Worm (Caenorhabditis elegans) whole organism, late embryonic: Measurements from ENCODE around the gene F58E1.13.

ENCODE experiments used
- C08G9.2 ChIP-seq: sonication (generic microtip); optimal IDR thresholded peaks from 2 replicates; lab custom pipeline; 2016; ENCODE audit warnings: mild to moderate bottlenecking, missing genetic modification characterization, moderate library complexity, missing compliant biosample characterization
- C38D4.7 ChIP-seq: fragments of 200-800 bp; sonication (Bioruptor generic); optimal IDR thresholded peaks from 2 replicates; lab custom pipeline; 2018; ENCODE audit warnings: mild to moderate bottlenecking, missing genetic modification characterization, moderate library complexity, missing compliant biosample characterization
- T23F11.4 ChIP-seq: fragments of 200-800 bp; sonication (Bioruptor generic); optimal IDR thresholded peaks from 2 replicates; lab custom pipeline; 2018; ENCODE audit warnings: mild to moderate bottlenecking, missing genetic modification characterization, missing compliant biosample characterization
- Y22D7AL.16 ChIP-seq: sonication (generic microtip); optimal IDR thresholded peaks from 2 replicates; lab custom pipeline; 2016; ENCODE audit warnings: missing genetic modification characterization, missing compliant biosample characterization
- ceh-18 ChIP-seq: sonication (generic microtip); optimal IDR thresholded peaks from 2 replicates; lab custom pipeline; 2016; ENCODE audit warnings: missing genetic modification characterization, missing compliant biosample characterization
- ceh-19 ChIP-seq: fragments of 200-800 bp; sonication (Bioruptor generic); optimal IDR thresholded peaks from 2 replicates; lab custom pipeline; 2018; ENCODE audit warnings: mild to moderate bottlenecking, missing genetic modification characterization, missing compliant biosample characterization
- ceh-22 ChIP-seq: sonication (generic microtip); optimal IDR thresholded peaks from 2 replicates; lab custom pipeline; 2017; ENCODE audit warnings: missing biosample characterization, missing genetic modification characterization
- ceh-24 ChIP-seq: sonication (generic microtip); optimal IDR thresholded peaks from 2 replicates; lab custom pipeline; 2016; ENCODE audit warnings: mild to moderate bottlenecking, missing genetic modification characterization, missing compliant biosample characterization
- ceh-31 ChIP-seq: sonication (generic microtip); optimal IDR thresholded peaks from 2 replicates; lab custom pipeline; 2016; ENCODE audit warnings: missing genetic modification characterization, missing compliant biosample characterization
- ceh-45 ChIP-seq: fragments of 200-800 bp; sonication (Bioruptor generic); IDR thresholded peaks from 2 replicates; pipeline ENCODE4 v1.3.6; 2022; ENCODE audit warnings: missing genetic modification reagents, missing genetic modification characterization, missing compliant biosample characterization
- che-1 ChIP-seq: sonication (generic microtip); optimal IDR thresholded peaks from 2 replicates; lab custom pipeline; 2016; ENCODE audit warnings: mild to moderate bottlenecking, missing genetic modification characterization, missing compliant biosample characterization
- dve-1 ChIP-seq: sonication (generic microtip); optimal IDR thresholded peaks from 2 replicates; lab custom pipeline; 2017; ENCODE audit warnings: antibody characterized with exemption, mild to moderate bottlenecking, missing genetic modification characterization, missing compliant biosample characterization
- elt-2 ChIP-seq: sonication (generic microtip); optimal IDR thresholded peaks from 2 replicates; lab custom pipeline; 2016; ENCODE audit warnings: missing genetic modification reagents, missing genetic modification characterization, missing compliant biosample characterization
- ets-4 ChIP-seq: sonication (generic microtip); optimal IDR thresholded peaks from 2 replicates; lab custom pipeline; 2016; ENCODE audit warnings: missing genetic modification characterization, missing compliant biosample characterization
- eyg-1 ChIP-seq: sonication (generic microtip); optimal IDR thresholded peaks from 2 replicates; lab custom pipeline; 2016; ENCODE audit warnings: missing genotype, missing genetic modification characterization, missing compliant biosample characterization
- fkh-10 ChIP-seq: fragments of 150-350 bp; optimal IDR thresholded peaks from 2 replicates; lab custom pipeline; 2014; ENCODE audit warnings: missing biosample characterization, missing genetic modification reagents, missing genetic modification characterization
- fkh-6 ChIP-seq: sonication (generic microtip); optimal IDR thresholded peaks from 2 replicates; lab custom pipeline; 2016; ENCODE audit warnings: missing genetic modification characterization, missing compliant biosample characterization
- gmeb-2 ChIP-seq: sonication (generic microtip); optimal IDR thresholded peaks from 2 replicates; lab custom pipeline; 2016; ENCODE audit warnings: missing genetic modification characterization, inconsistent platforms, missing compliant biosample characterization
- madf-2 ChIP-seq: sonication (generic microtip); optimal IDR thresholded peaks from 2 replicates; lab custom pipeline; 2017; ENCODE audit warnings: missing genetic modification characterization, missing compliant biosample characterization
- nhr-232 ChIP-seq: sonication (generic microtip); optimal IDR thresholded peaks from 2 replicates; lab custom pipeline; 2016; ENCODE audit warnings: missing genetic modification characterization, missing compliant biosample characterization
- npax-4 ChIP-seq: sonication (generic microtip); optimal IDR thresholded peaks from 2 replicates; lab custom pipeline; 2016; ENCODE audit warnings: missing genetic modification characterization, missing compliant biosample characterization
- pag-3 ChIP-seq: sonication (generic microtip); optimal IDR thresholded peaks from 2 replicates; lab custom pipeline; 2016; ENCODE audit warnings: missing compliant biosample characterization, missing genetic modification characterization, borderline replicate concordance
- pqm-1 ChIP-seq: sonication (generic microtip); optimal IDR thresholded peaks from 2 replicates; lab custom pipeline; 2016; ENCODE audit warnings: missing genetic modification characterization, missing compliant biosample characterization
- pros-1 ChIP-seq: fragments of 150-350 bp; optimal IDR thresholded peaks from 2 replicates; lab custom pipeline; 2014; ENCODE audit warnings: missing biosample characterization, missing genetic modification reagents, missing genetic modification characterization
- ref-2 ChIP-seq: sonication (generic microtip); optimal IDR thresholded peaks from 2 replicates; lab custom pipeline; 2016; ENCODE audit warnings: missing genetic modification characterization, missing compliant biosample characterization
- rnt-1 ChIP-seq: sonication (generic microtip); optimal IDR thresholded peaks from 2 replicates; lab custom pipeline; 2016; ENCODE audit warnings: missing genetic modification characterization, missing compliant biosample characterization
- tbx-7 ChIP-seq: sonication (generic microtip); optimal IDR thresholded peaks from 2 replicates; lab custom pipeline; 2016; ENCODE audit warnings: missing genotype, missing genetic modification characterization, missing compliant biosample characterization
- unc-3 ChIP-seq, 2 experiments: fragments of 200-800 bp in 1 of 2; sonication (Bioruptor generic) in 1 of 2; sonication (generic microtip) in 1 of 2; conservative IDR thresholded peaks in 1 of 2; optimal IDR thresholded peaks in 1 of 2; 2 replicates each; pipeline versions ENCODE4 v1.3.6 to Lab custom; 2016 to 2022; ENCODE audit warnings: missing compliant biosample characterization in 2 of 2, missing genetic modification characterization in 2 of 2, missing genetic modification reagents in 1 of 2
- unc-42 ChIP-seq: sonication (generic microtip); optimal IDR thresholded peaks from 2 replicates; lab custom pipeline; 2016; ENCODE audit warnings: missing genotype, missing genetic modification characterization, missing compliant biosample characterization
- zip-5 ChIP-seq: sonication (generic microtip); optimal IDR thresholded peaks from 2 replicates; lab custom pipeline; 2016; ENCODE audit warnings: missing genetic modification characterization, missing compliant biosample characterization

F58E1.13 gene

ce11 chrII:1724314-1724713, 28.6 kb upstream of the F58E1.13 start, which contains the start of gene fbxb-11:
fbxb-11 (plus strand) TSS chrII:1724614.
- TF ChIP-seq ceh-18 (tag; lab: Kevin White, UChicago) = no peak
- no peak for TF ChIP-seq tbx-7 (tag; lab: Kevin White, UChicago)
- no peak for TF ChIP-seq C08G9.2 (tag; lab: Kevin White, UChicago)
- TF ChIP-seq eyg-1 (tag; lab: Kevin White, UChicago) = no peak
- TF ChIP-seq elt-2 (tag; lab: Kevin White, UChicago) = no peak

ce11 chrII:1722394-1722793, 26.7 kb upstream of the F58E1.13 start, which contains the start of the genes fbxb-5 and btb-8:
fbxb-5 (minus strand) TSS chrII:1722494.
btb-8 (plus strand) TSS chrII:1722770.
- no peak for TF ChIP-seq zip-5 (tag; lab: Kevin White, UChicago)

- TF ChIP-seq ceh-31 (tag; lab: Kevin White, UChicago) (no peak), ceh-19 (no peak)
- TF ChIP-seq, all 69 proteins: peak for 0
These were observed 23.5 kb upstream of the F58E1.13 start, which contains the start of gene fbxb-48 for ce11 chrII:1719153-1719552. fbxb-48 (minus strand) TSS chrII:1719253.

- TF ChIP-seq C38D4.7 (GFP tag; lab: Kevin White, UChicago) (no peak), ceh-19 (no peak), ceh-18 (tag; lab: Kevin White, UChicago) (no peak), ref-2 (tag; lab: Kevin White, UChicago) (no peak), ceh-24 (tag; lab: Kevin White, UChicago) (no peak), fkh-6 (tag; lab: Kevin White, UChicago) (no peak), tbx-7 (tag; lab: Kevin White, UChicago) (no peak), dve-1 (tag; lab: Kevin White, UChicago) (no peak), nhr-232 (tag; lab: Kevin White, UChicago) (no peak), pqm-1 (tag; lab: Kevin White, UChicago) (no peak), rnt-1 (no peak), ets-4 (tag; lab: Kevin White, UChicago) (no peak)
- TF ChIP-seq, all 69 proteins: peak for 0
These were observed 19.2 kb upstream of the F58E1.13 start, which contains the start of gene btb-6 for ce11 chrII:1714772-1715353. btb-6 (plus strand) TSS chrII:1715303.

ce11 chrII:1712938-1713337, 17.3 kb upstream of the F58E1.13 start, which contains the start of gene btb-7:
btb-7 (plus strand) TSS chrII:1713238.
- no peak for TF ChIP-seq unc-42 (tag; lab: Kevin White, UChicago)
- TF ChIP-seq npax-4 (tag; lab: Kevin White, UChicago) = no peak
- TF ChIP-seq madf-2 (tag; lab: Kevin White, UChicago) = no peak
- no peak for TF ChIP-seq che-1
- no peak for TF ChIP-seq fkh-10 (GFP tag; lab: Kevin White, UChicago)
- no peak for TF ChIP-seq tbx-7 (tag; lab: Kevin White, UChicago)
- TF ChIP-seq pros-1 (tag; lab: Kevin White, UChicago) = no peak

ce11 chrII:1709959-1710358, 14.3 kb upstream of the F58E1.13 start, which contains the start of gene fbxa-184:
fbxa-184 (plus strand) TSS chrII:1710259.
- TF ChIP-seq unc-3 (GFP tag; conservative IDR thresholded peaks at IDR 0.05; lab: Robert Waterston, UW) = no peak
- TF ChIP-seq unc-3 (tag; optimal IDR thresholded peaks at IDR 0.05; lab: Kevin White, UChicago) = no peak
- TF ChIP-seq gmeb-2 = no peak
- no peak for TF ChIP-seq ref-2 (tag; lab: Kevin White, UChicago)
- TF ChIP-seq madf-2 (tag; lab: Kevin White, UChicago) = no peak
- no peak for TF ChIP-seq T23F11.4
- no peak for TF ChIP-seq ceh-45
- no peak for TF ChIP-seq pqm-1 (tag; lab: Kevin White, UChicago)
- TF ChIP-seq Y22D7AL.16 (tag; lab: Kevin White, UChicago) = no peak
- TF ChIP-seq ceh-22 (tag; lab: Kevin White, UChicago) = no peak
- no peak for TF ChIP-seq pag-3 (tag; lab: Kevin White, UChicago)
